Fruit fly (Drosophila melanogaster) whole organism, embryonic: ENCODE results near the gene ZAP3.

Experiments used
- Aef1 ChIP-seq: fragments of 200-800 bp; sonication (Bioruptor generic); IDR thresholded peaks from 3 replicates; pipeline ENCODE4 v1.3.6; 2022; ENCODE audit warnings: missing biosample characterization, missing genetic modification characterization
- Antp ChIP-seq: fragments of 200-800 bp; sonication (Bioruptor generic); optimal IDR thresholded peaks from 3 replicates; lab custom pipeline; 2016; ENCODE audit warnings: missing biosample characterization, missing genetic modification characterization
- Atf3 ChIP-seq: fragments of 200-800 bp; sonication (Bioruptor generic); optimal IDR thresholded peaks from 3 replicates; lab custom pipeline; 2016; ENCODE audit warnings: missing biosample characterization, missing genetic modification characterization
- B-H2 ChIP-seq: fragments of 200-800 bp; sonication (Bioruptor generic); optimal IDR thresholded peaks from 2 replicates; lab custom pipeline; 2018; ENCODE audit warnings: missing biosample characterization, mild to moderate bottlenecking, missing genetic modification characterization
- CG10267 ChIP-seq: fragments of 200-800 bp; sonication (Bioruptor generic); optimal IDR thresholded peaks from 2 replicates; lab custom pipeline; 2018; ENCODE audit warnings: missing biosample characterization, mild to moderate bottlenecking, missing genetic modification characterization, moderate library complexity
- CG11696 ChIP-seq: fragments of 200-800 bp; sonication (Bioruptor generic); IDR thresholded peaks from 2 replicates; pipeline ENCODE4 v1.3.6; 2022; ENCODE audit warnings: missing biosample characterization, missing genetic modification characterization
- CG12071 ChIP-seq: fragments of 200-800 bp; sonication (Bioruptor generic); optimal IDR thresholded peaks from 3 replicates; lab custom pipeline; 2018; ENCODE audit warnings: missing biosample characterization, mild to moderate bottlenecking, missing genetic modification characterization
- CG12155 ChIP-seq: fragments of 200-800 bp; sonication (Bioruptor generic); optimal IDR thresholded peaks from 3 replicates; lab custom pipeline; 2016; ENCODE audit warnings: missing biosample characterization, missing genetic modification characterization
- CG12942 ChIP-seq: fragments of 200-800 bp; sonication (Bioruptor generic); optimal IDR thresholded peaks from 3 replicates; lab custom pipeline; 2016; ENCODE audit warnings: missing biosample characterization, missing genetic modification characterization
- CG13775 ChIP-seq: fragments of 200-800 bp; sonication (Bioruptor generic); optimal IDR thresholded peaks from 3 replicates; lab custom pipeline; 2017; ENCODE audit warnings: missing biosample characterization, mild to moderate bottlenecking, missing genetic modification characterization
- CG13894 ChIP-seq: fragments of 200-800 bp; sonication (Bioruptor generic); optimal IDR thresholded peaks from 3 replicates; lab custom pipeline; 2018; ENCODE audit warnings: missing biosample characterization, mild to moderate bottlenecking, missing genetic modification characterization, moderate library complexity
- CG1602 ChIP-seq: fragments of 200-800 bp; sonication (Bioruptor generic); optimal IDR thresholded peaks from 3 replicates; lab custom pipeline; 2016; ENCODE audit warnings: missing biosample characterization, missing genetic modification characterization
- CG18599 ChIP-seq: fragments of 200-800 bp; sonication (Bioruptor generic); optimal IDR thresholded peaks from 3 replicates; lab custom pipeline; 2017; ENCODE audit warnings: missing biosample characterization, missing genetic modification characterization, mild to moderate bottlenecking, moderate library complexity, missing genetic modification reagents
- CG18764 ChIP-seq: fragments of 200-800 bp; sonication (Bioruptor generic); optimal IDR thresholded peaks from 3 replicates; lab custom pipeline; 2016; ENCODE audit warnings: missing biosample characterization, missing genetic modification characterization
- CG2116 ChIP-seq: fragments of 200-800 bp; sonication (Bioruptor generic); optimal IDR thresholded peaks from 3 replicates; lab custom pipeline; 2018; ENCODE audit warnings: missing biosample characterization, mild to moderate bottlenecking, missing genetic modification characterization
- CG32772 ChIP-seq: fragments of 200-800 bp; sonication (Bioruptor generic); IDR thresholded peaks from 2 replicates; pipeline ENCODE4 v1.3.6; 2022; ENCODE audit warnings: missing biosample characterization, missing genetic modification characterization
- CG4820 ChIP-seq: fragments of 200-800 bp; sonication (Bioruptor generic); optimal IDR thresholded peaks from 3 replicates; lab custom pipeline; 2016; ENCODE audit warnings: missing biosample characterization, missing genetic modification characterization
- CG7556 ChIP-seq: fragments of 200-800 bp; sonication (Bioruptor generic); optimal IDR thresholded peaks from 2 replicates; lab custom pipeline; 2017; ENCODE audit warnings: missing biosample characterization, mild to moderate bottlenecking, missing genetic modification characterization
- CG8290 ChIP-seq, 3 experiments: fragments of 200-800 bp; sonication (Bioruptor generic); optimal IDR thresholded peaks; 2 replicates each; lab custom pipeline; 2016 to 2019; ENCODE audit warnings: missing biosample characterization in 3 of 3, missing genetic modification characterization in 3 of 3, mild to moderate bottlenecking in 2 of 3, moderate library complexity in 1 of 3
- CG9876 ChIP-seq: fragments of 200-800 bp; sonication (Bioruptor generic); optimal IDR thresholded peaks from 2 replicates; lab custom pipeline; 2016; ENCODE audit warnings: missing biosample characterization, missing genetic modification characterization
- D ChIP-seq, 2 experiments: fragments of 200-800 bp in 1 of 2; fragments of >200 bp in 1 of 2; sonication (Bioruptor generic) in 1 of 2; optimal IDR thresholded peaks; 2 replicates in 1 of 2; 3 replicates in 1 of 2; lab custom pipeline; 2017; ENCODE audit warnings: mild to moderate bottlenecking in 1 of 2, missing biosample characterization in 1 of 2, missing genetic modification characterization in 1 of 2, missing genetic modification reagents in 1 of 2
- Ets65A ChIP-seq: fragments of 200-800 bp; sonication (Bioruptor generic); peaks from one replicate; lab custom pipeline; 2016; ENCODE audit warnings: missing biosample characterization, missing genetic modification characterization
- H15 ChIP-seq: fragments of 200-800 bp; sonication (Bioruptor generic); IDR thresholded peaks from 3 replicates; pipeline ENCODE4 v1.3.6; 2022; ENCODE audit warnings: missing biosample characterization, missing genetic modification characterization
- Lim3 ChIP-seq: fragments of 200-800 bp; sonication (Bioruptor generic); IDR thresholded peaks from 2 replicates; pipeline ENCODE4 v1.3.6; 2022; ENCODE audit warnings: missing biosample characterization, missing genetic modification characterization
- MTF-1 ChIP-seq: fragments of 200-800 bp; sonication (Bioruptor generic); optimal IDR thresholded peaks from 2 replicates; lab custom pipeline; 2018; ENCODE audit warnings: missing biosample characterization, mild to moderate bottlenecking, missing genetic modification characterization, borderline replicate concordance
- Max ChIP-seq: fragments of 200-800 bp; sonication (Bioruptor generic); optimal IDR thresholded peaks from 2 replicates; lab custom pipeline; 2016; ENCODE audit warnings: missing biosample characterization, mild to moderate bottlenecking, missing genetic modification characterization
- Meics ChIP-seq: fragments of 200-800 bp; sonication (Bioruptor generic); optimal IDR thresholded peaks from 2 replicates; lab custom pipeline; 2017; ENCODE audit warnings: missing biosample characterization, mild to moderate bottlenecking, missing genetic modification characterization
- Nf-YA ChIP-seq: fragments of 200-800 bp; sonication (Bioruptor generic); IDR thresholded peaks from 2 replicates; pipeline ENCODE4 v1.3.6; 2022; ENCODE audit warnings: missing biosample characterization, missing genetic modification characterization
- Ravus ChIP-seq: fragments of 200-800 bp; sonication (Bioruptor generic); IDR thresholded peaks from 2 replicates; pipeline ENCODE4 v1.3.6; 2022; ENCODE audit warnings: missing biosample characterization, missing genetic modification characterization
- Ssrp ChIP-seq: fragments of 200-800 bp; sonication (Bioruptor generic); optimal IDR thresholded peaks from 2 replicates; lab custom pipeline; 2018; ENCODE audit warnings: missing biosample characterization, mild to moderate bottlenecking, missing genetic modification characterization, moderate library complexity
- bsh ChIP-seq, 2 experiments: fragments of 200-800 bp; sonication (Bioruptor generic); optimal IDR thresholded peaks; 2 replicates each; lab custom pipeline; 2017 to 2018; ENCODE audit warnings: mild to moderate bottlenecking in 2 of 2, missing biosample characterization in 2 of 2, missing genetic modification characterization in 2 of 2, moderate library complexity in 1 of 2
- chn ChIP-seq: fragments of 200-800 bp; sonication (Bioruptor generic); optimal IDR thresholded peaks from 2 replicates; lab custom pipeline; 2016; ENCODE audit warnings: missing biosample characterization, missing genetic modification characterization
- dan ChIP-seq: fragments of 200-800 bp; sonication (Bioruptor generic); IDR thresholded peaks from 2 replicates; pipeline ENCODE4 v1.3.6; 2022; ENCODE audit warnings: missing biosample characterization, missing genetic modification characterization
- lilli ChIP-seq: fragments of 200-800 bp; sonication (Bioruptor generic); optimal IDR thresholded peaks from 3 replicates; lab custom pipeline; 2016; ENCODE audit warnings: missing biosample characterization, missing genetic modification characterization
- maf-S ChIP-seq: fragments of 200-800 bp; sonication (Bioruptor generic); optimal IDR thresholded peaks from 2 replicates; lab custom pipeline; 2016; ENCODE audit warnings: missing biosample characterization, missing genetic modification characterization
- pho ChIP-seq: fragments of 200-800 bp; sonication (Bioruptor generic); optimal IDR thresholded peaks from 2 replicates; lab custom pipeline; 2016; ENCODE audit warnings: missing biosample characterization, missing genetic modification characterization
- pnt ChIP-seq: fragments of 200-800 bp; sonication (Bioruptor generic); optimal IDR thresholded peaks from 3 replicates; lab custom pipeline; 2016; ENCODE audit warnings: missing biosample characterization, missing genetic modification characterization
- prd ChIP-seq, 3 experiments: fragments of >200 bp in 2 of 3; fragments of 200-800 bp in 1 of 3; sonication (Bioruptor generic) in 1 of 3; optimal IDR thresholded peaks in 2 of 3; IDR thresholded peaks in 1 of 3; 2 replicates in 2 of 3; 3 replicates in 1 of 3; pipeline versions ENCODE4 v1.3.6 to Lab custom; 2017 to 2022; ENCODE audit warnings: missing biosample characterization in 1 of 3, missing genetic modification characterization in 1 of 3
- pros ChIP-seq: fragments of 200-800 bp; sonication (Bioruptor generic); optimal IDR thresholded peaks from 3 replicates; lab custom pipeline; 2019; ENCODE audit warnings: missing biosample characterization, mild to moderate bottlenecking, missing genetic modification characterization, moderate library complexity
- pum ChIP-seq: fragments of 200-800 bp; sonication (Bioruptor generic); optimal IDR thresholded peaks from 2 replicates; lab custom pipeline; 2016; ENCODE audit warnings: missing biosample characterization, missing genetic modification characterization
- ranshi ChIP-seq: fragments of 200-800 bp; sonication (Bioruptor generic); IDR thresholded peaks from 2 replicates; pipeline ENCODE4 v1.3.6; 2022; ENCODE audit warnings: missing biosample characterization, missing genetic modification characterization
- slou ChIP-seq: fragments of 200-800 bp; sonication (Bioruptor generic); optimal IDR thresholded peaks from 3 replicates; lab custom pipeline; 2016; ENCODE audit warnings: missing biosample characterization, missing genetic modification characterization
- stc ChIP-seq: fragments of 200-800 bp; sonication (Bioruptor generic); IDR thresholded peaks from 2 replicates; pipeline ENCODE4 v1.3.6; 2022; ENCODE audit warnings: missing biosample characterization, missing genetic modification characterization
- ttk ChIP-seq: fragments of 200-800 bp; sonication (Bioruptor generic); IDR thresholded peaks from 2 replicates; pipeline ENCODE4 v2.1.2; 2022; ENCODE audit warnings: missing biosample characterization, missing genetic modification characterization
- yki ChIP-seq: fragments of >200 bp; optimal IDR thresholded peaks from 3 replicates; lab custom pipeline; 2018
- zfh1 ChIP-seq: fragments of 200-800 bp; sonication (Bioruptor generic); IDR thresholded peaks from 3 replicates; pipeline ENCODE4 v1.3.6; 2022; ENCODE audit warnings: missing biosample characterization, missing genetic modification characterization

Gene ZAP3

DNA sequence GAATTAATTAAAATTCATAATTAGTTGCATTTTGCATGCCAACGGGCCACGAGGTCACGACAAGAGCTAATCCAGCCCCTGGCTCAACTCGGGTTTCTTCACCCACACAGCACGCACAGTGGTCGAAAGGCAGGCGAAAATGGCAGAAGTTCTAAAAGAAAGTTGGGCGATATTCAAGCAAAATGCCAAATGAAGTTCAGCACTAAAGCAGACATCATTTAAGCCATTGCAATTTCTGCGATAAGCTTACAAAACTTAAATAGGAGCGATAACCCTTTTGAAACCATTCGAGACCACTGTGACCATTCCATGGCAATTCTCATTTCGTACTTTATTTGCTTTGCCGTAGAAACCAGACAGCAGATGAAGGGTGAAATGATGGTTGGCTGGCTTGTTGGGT, 14.8 kb downstream of the ZAP3 start (continued):
- peak; percentile 10 to 64 for TF ChIP-seq bsh (GFP tag; optimal IDR thresholded peaks at IDR 0.05; lab: Kevin White, UChicago)
- TF ChIP-seq Ets65A (GFP tag; lab: Kevin White, UChicago) = peak; percentile 93
- TF ChIP-seq D (optimal IDR thresholded peaks at IDR 0.05; lab: Kevin White, UChicago) = no peak
- peak; percentile 22 for TF ChIP-seq D (GFP tag; optimal IDR thresholded peaks at IDR 0.05; lab: Kevin White, UChicago)
- 0 out of 2 replicates have a peak, but pooled peaks have one; percentile 29 for TF ChIP-seq dan (GFP tag; lab: Robert Waterston, UW)
- 0 out of 3 replicates have a peak, but pooled peaks have one; percentile 11 for TF ChIP-seq Aef1 (GFP tag; lab: Robert Waterston, UW)
- TF ChIP-seq CG10267 = peak; percentile 9
- peak; percentile 59; the same call in 1 of the 2 replicates for TF ChIP-seq ranshi
- peak; percentile 66 for TF ChIP-seq Antp (GFP tag; lab: Kevin White, UChicago)
- peak; percentile 45 for TF ChIP-seq lilli (GFP tag; lab: Kevin White, UChicago)
- peak; percentile 19 for TF ChIP-seq pum
- peak; percentile 30 for TF ChIP-seq CG7556
- TF ChIP-seq CG12942 (GFP tag; lab: Kevin White, UChicago) = peak; percentile 6
- peak; percentile 7 for TF ChIP-seq CG12155 (GFP tag; lab: Kevin White, UChicago)
- TF ChIP-seq ttk (GFP tag; lab: Robert Waterston, UW) = peak; percentile 44; the same call in 1 of the 2 replicates
- TF ChIP-seq B-H2 (GFP tag; lab: Kevin White, UChicago) = no peak
- TF ChIP-seq Nf-YA (GFP tag; lab: Robert Waterston, UW) = no peak
- peak; percentile 32; the same call in 1 of the 2 replicates for TF ChIP-seq CG32772 (GFP tag; lab: Robert Waterston, UW)
- TF ChIP-seq chn (GFP tag; lab: Kevin White, UChicago) = peak; percentile 16
- TF ChIP-seq MTF-1 (GFP tag; lab: Kevin White, UChicago) = no peak
- peak; percentile 10 for TF ChIP-seq Atf3 (GFP tag; lab: Kevin White, UChicago)
- TF ChIP-seq pnt (GFP tag; lab: Kevin White, UChicago) = peak; percentile 18
- peak; percentile 41 for TF ChIP-seq CG4820 (GFP tag; lab: Kevin White, UChicago)
- TF ChIP-seq CG11696 = peak; percentile 35; the same call in 1 of the 2 replicates
- TF ChIP-seq stc = peak; percentile 59; the same call in 1 of the 2 replicates
- peak; percentile 69 for TF ChIP-seq CG18599 (GFP tag; lab: Kevin White, UChicago)
- peak; percentile 44 for TF ChIP-seq Ssrp (tag; lab: Kevin White, UChicago)
- TF ChIP-seq maf-S = peak; percentile 9
- peak; percentile 71 for TF ChIP-seq zfh1 (GFP tag; lab: Robert Waterston, UW)
- no peak for TF ChIP-seq CG8290 (GFP tag; optimal IDR thresholded peaks at IDR 0.05; lab: Kevin White, UChicago)
- peak in 1 of 2 experiments; percentile 59 for TF ChIP-seq CG8290 (tag; optimal IDR thresholded peaks at IDR 0.05; lab: Kevin White, UChicago)
- peak; percentile 11 for TF ChIP-seq CG18764 (GFP tag; lab: Kevin White, UChicago)
- no peak for TF ChIP-seq CG13775 (GFP tag; lab: Kevin White, UChicago)
- peak; percentile 16 for TF ChIP-seq Max (GFP tag; lab: Kevin White, UChicago)
- TF ChIP-seq CG2116 (GFP tag; lab: Kevin White, UChicago) = no peak
- TF ChIP-seq CG12071 (GFP tag; lab: Kevin White, UChicago) = peak; percentile 50
- 0 out of 3 replicates have a peak, but pooled peaks have one; percentile 27 for TF ChIP-seq H15 (GFP tag; lab: Robert Waterston, UW)
- TF ChIP-seq pho (GFP tag; lab: Kevin White, UChicago) = no peak
- TF ChIP-seq CG1602 (GFP tag; lab: Kevin White, UChicago) = no peak
- TF ChIP-seq Ravus (GFP tag; lab: Robert Waterston, UW) = no peak
- TF ChIP-seq yki = no peak
- no peak for TF ChIP-seq CG13894 (tag; lab: Kevin White, UChicago)
- TF ChIP-seq Meics (GFP tag; lab: Kevin White, UChicago) = peak; percentile 30
- TF ChIP-seq pros (GFP tag; lab: Kevin White, UChicago) = no peak
- TF ChIP-seq slou = no peak
- no peak for TF ChIP-seq CG9876 (GFP tag; lab: Kevin White, UChicago)
- no peak for TF ChIP-seq prd (optimal IDR thresholded peaks at IDR 0.05; lab: Kevin White, UChicago)
- peak; percentile 79; the same call in 2 of the 3 replicates for TF ChIP-seq prd (GFP tag; IDR thresholded peaks at IDR 0.05; lab: Robert Waterston, UW)
- TF ChIP-seq Lim3 (GFP tag; lab: Robert Waterston, UW) = no peak
- TF ChIP-seq, all 482 proteins: peak for 164
